Worm (Caenorhabditis elegans) whole organism, L1 larva: Measurements from ENCODE around the gene smz-1.

Experiments
- C04F5.9 ChIP-seq: sonication (generic microtip); optimal IDR thresholded peaks from 2 replicates; lab custom pipeline; 2016; ENCODE audit warnings: missing genetic modification characterization, missing compliant biosample characterization
- F16B12.6 ChIP-seq: fragments of 150-350 bp; optimal IDR thresholded peaks from 2 replicates; lab custom pipeline; 2014; ENCODE audit warnings: missing biosample characterization, missing genetic modification characterization
- alr-1 ChIP-seq: fragments of 200-800 bp; sonication (Bioruptor generic); optimal IDR thresholded peaks from 2 replicates; lab custom pipeline; 2018; ENCODE audit warnings: borderline replicate concordance, mild to moderate bottlenecking, missing genetic modification characterization, missing compliant biosample characterization
- aly-2 ChIP-seq: fragments of 150-350 bp; optimal IDR thresholded peaks from 2 replicates; lab custom pipeline; 2014; ENCODE audit warnings: missing biosample characterization, missing genetic modification characterization
- ceh-63 ChIP-seq: fragments of 200-800 bp; sonication (Bioruptor generic); optimal IDR thresholded peaks from 2 replicates; lab custom pipeline; 2018; ENCODE audit warnings: mild to moderate bottlenecking, missing genetic modification characterization, missing compliant biosample characterization
- ceh-90 ChIP-seq: sonication (generic microtip); optimal IDR thresholded peaks from 2 replicates; lab custom pipeline; 2016; ENCODE audit warnings: missing genetic modification characterization, missing compliant biosample characterization
- dpl-1 ChIP-seq, 3 experiments: fragments of 150-350 bp in 2 of 3; sonication (generic microtip) in 1 of 3; optimal IDR thresholded peaks; 2 replicates each; lab custom pipeline; 2014 to 2017; ENCODE audit warnings: missing biosample characterization in 3 of 3, missing genetic modification characterization in 3 of 3, missing genetic modification reagents in 3 of 3
- dsc-1 ChIP-seq: sonication (generic microtip); optimal IDR thresholded peaks from 2 replicates; lab custom pipeline; 2016; ENCODE audit warnings: mild to moderate bottlenecking, missing genetic modification characterization, missing compliant biosample characterization
- efl-1 ChIP-seq, 4 experiments: fragments of 150-350 bp; optimal IDR thresholded peaks in 3 of 4; peaks in 1 of 4; 1 replicate in 1 of 4; 2 replicates in 3 of 4; lab custom pipeline; 2014; ENCODE audit warnings: missing biosample characterization in 2 of 4, missing genetic modification characterization in 2 of 4, missing genetic modification reagents in 2 of 4
- elt-2 ChIP-seq: sonication (generic microtip); optimal IDR thresholded peaks from 2 replicates; lab custom pipeline; 2016; ENCODE audit warnings: missing genetic modification characterization, mild to moderate bottlenecking, inconsistent platforms, missing compliant biosample characterization, missing genetic modification reagents
- fkh-10 ChIP-seq: sonication (generic microtip); optimal IDR thresholded peaks from 2 replicates; lab custom pipeline; 2017; ENCODE audit warnings: missing biosample characterization, missing genetic modification reagents, missing genetic modification characterization
- grh-1 ChIP-seq: fragments of 200-800 bp; sonication (Bioruptor generic); IDR thresholded peaks from 2 replicates; pipeline ENCODE4 v1.3.6; 2022; ENCODE audit warnings: missing genetic modification reagents, missing genetic modification characterization, missing compliant biosample characterization
- isw-1 ChIP-seq: fragments of 200-800 bp; sonication (Bioruptor generic); IDR thresholded peaks from 2 replicates; pipeline ENCODE4 v1.3.6; 2022; ENCODE audit warnings: missing genetic modification characterization, missing compliant biosample characterization
- lin-13 ChIP-seq: fragments of 150-350 bp; optimal IDR thresholded peaks from 2 replicates; lab custom pipeline; 2014; ENCODE audit warnings: missing biosample characterization, missing genetic modification reagents, missing genetic modification characterization
- lin-14 ChIP-seq: fragments of 200-800 bp; sonication (Bioruptor generic); optimal IDR thresholded peaks from 2 replicates; lab custom pipeline; 2018; ENCODE audit warnings: mild to moderate bottlenecking, missing genetic modification characterization, moderate library complexity, missing compliant biosample characterization
- lin-35 ChIP-seq, 2 experiments: fragments of 150-350 bp; optimal IDR thresholded peaks; 2 replicates each; lab custom pipeline; 2014; ENCODE audit warnings: missing biosample characterization in 2 of 2, missing genetic modification characterization in 2 of 2, missing genetic modification reagents in 2 of 2
- lsy-2 ChIP-seq, 2 experiments: fragments of 150-350 bp; optimal IDR thresholded peaks; 2 replicates each; lab custom pipeline; 2014; ENCODE audit warnings: missing biosample characterization in 2 of 2, missing genetic modification characterization in 2 of 2
- mep-1 ChIP-seq: fragments of 150-350 bp; optimal IDR thresholded peaks from 2 replicates; lab custom pipeline; 2014; ENCODE audit warnings: missing biosample characterization, missing genetic modification characterization
- nhr-11 ChIP-seq: fragments of 150-350 bp; optimal IDR thresholded peaks from 2 replicates; lab custom pipeline; 2014; ENCODE audit warnings: missing biosample characterization, missing genetic modification characterization
- nhr-12 ChIP-seq: sonication (generic microtip); optimal IDR thresholded peaks from 2 replicates; lab custom pipeline; 2017; ENCODE audit warnings: missing biosample characterization, missing genetic modification characterization
- nhr-19 ChIP-seq: fragments of 200-800 bp; sonication (Bioruptor generic); conservative IDR thresholded peaks from 2 replicates; pipeline ENCODE4 v1.3.6; 2022; ENCODE audit warnings: missing genetic modification characterization, missing compliant biosample characterization
- nhr-237 ChIP-seq: fragments of 150-350 bp; optimal IDR thresholded peaks from 2 replicates; lab custom pipeline; 2014; ENCODE audit warnings: missing biosample characterization, missing genetic modification characterization
- nhr-28 ChIP-seq: fragments of 150-350 bp; optimal IDR thresholded peaks from 2 replicates; lab custom pipeline; 2014; ENCODE audit warnings: missing biosample characterization, missing genetic modification characterization
- nhr-47 ChIP-seq: sonication (generic microtip); optimal IDR thresholded peaks from 2 replicates; lab custom pipeline; 2016; ENCODE audit warnings: mild to moderate bottlenecking, missing genetic modification characterization, moderate library complexity, missing compliant biosample characterization
- nhr-71 ChIP-seq: sonication (generic microtip); optimal IDR thresholded peaks from 2 replicates; lab custom pipeline; 2016; ENCODE audit warnings: mild to moderate bottlenecking, missing genetic modification characterization, moderate library complexity, missing compliant biosample characterization
- nhr-76 ChIP-seq: sonication (generic microtip); optimal IDR thresholded peaks from 2 replicates; lab custom pipeline; 2017; ENCODE audit warnings: missing biosample characterization, missing genetic modification characterization
- nhr-85 ChIP-seq: sonication (generic microtip); peaks from one replicate; lab custom pipeline; 2016; ENCODE audit warnings: missing genetic modification characterization, inconsistent platforms, missing compliant biosample characterization
- nhr-90 ChIP-seq: sonication (generic microtip); optimal IDR thresholded peaks from 2 replicates; lab custom pipeline; 2016; ENCODE audit warnings: mild to moderate bottlenecking, missing genetic modification characterization, missing compliant biosample characterization; ENCODE audit not compliant: poor library complexity
- rnt-1 ChIP-seq: sonication (generic microtip); optimal IDR thresholded peaks from 2 replicates; lab custom pipeline; 2016; ENCODE audit warnings: mild to moderate bottlenecking, missing genetic modification characterization, moderate library complexity, missing compliant biosample characterization
- snu-23 ChIP-seq: sonication (generic microtip); optimal IDR thresholded peaks from 2 replicates; lab custom pipeline; 2016; ENCODE audit warnings: missing genetic modification characterization, missing compliant biosample characterization
- sox-4 ChIP-seq: sonication (generic microtip); optimal IDR thresholded peaks from 2 replicates; lab custom pipeline; 2016; ENCODE audit warnings: missing genetic modification characterization, missing compliant biosample characterization
- sptf-1 ChIP-seq: fragments of 150-350 bp; optimal IDR thresholded peaks from 2 replicates; lab custom pipeline; 2014; ENCODE audit warnings: missing biosample characterization, missing genetic modification characterization
- swsn-7 ChIP-seq: sonication (generic microtip); optimal IDR thresholded peaks from 2 replicates; lab custom pipeline; 2016; ENCODE audit warnings: missing genetic modification characterization, missing compliant biosample characterization
- unc-98 ChIP-seq: fragments of 200-800 bp; sonication (Bioruptor generic); IDR thresholded peaks from 2 replicates; pipeline ENCODE4 v1.3.6; 2022; ENCODE audit warnings: missing genetic modification characterization, missing compliant biosample characterization
- zag-1 ChIP-seq: fragments of 150-350 bp; optimal IDR thresholded peaks from 2 replicates; lab custom pipeline; 2014; ENCODE audit warnings: missing biosample characterization, missing genetic modification characterization
- zip-4 ChIP-seq: fragments of 200-800 bp; sonication (Bioruptor generic); optimal IDR thresholded peaks from 2 replicates; lab custom pipeline; 2018; ENCODE audit warnings: mild to moderate bottlenecking, missing genetic modification characterization, moderate library complexity, missing compliant biosample characterization
- ztf-4 ChIP-seq: fragments of 150-350 bp; optimal IDR thresholded peaks from 2 replicates; lab custom pipeline; 2014; ENCODE audit warnings: missing biosample characterization, missing genetic modification characterization

smz-1 gene

ce11 chrIV:12454750-12455149 lies at the start of gene smz-1:
Gene smz-1, plus strand, starts transcription at chrIV:12455050.
- TF ChIP-seq C04F5.9 (tag; lab: Kevin White, UChicago) (no peak), lin-14 (GFP tag; lab: Kevin White, UChicago) (no peak), lin-13 (no peak), sptf-1 (tag; lab: Kevin White, UChicago) (no peak), nhr-237 (no peak), nhr-47 (tag; lab: Kevin White, UChicago) (no peak), aly-2 (tag; lab: Kevin White, UChicago) (no peak), alr-1 (tag; lab: Kevin White, UChicago) (no peak), ceh-90 (no peak), rnt-1 (no peak), elt-2 (tag; lab: Kevin White, UChicago) (no peak), nhr-90 (no peak), dsc-1 (tag; lab: Kevin White, UChicago) (no peak)

- TF ChIP-seq mep-1 (tag; lab: Kevin White, UChicago) (no peak), unc-98 (no peak), ceh-90 (no peak), dpl-1 (GFP tag; optimal IDR thresholded peaks at IDR 0.05; lab: Kevin White, UChicago) (peak in 1 of 3 experiments; percentile 6), lsy-2 (tag; optimal IDR thresholded peaks at IDR 0.05; lab: Kevin White, UChicago) (no peak)
Measured at ce11 chrIV:12408625-12409024, 46.2 kb upstream of the smz-1 start, which contains the start of gene dsb-1. Gene dsb-1, plus strand, starts transcription at chrIV:12408925.

- TF ChIP-seq snu-23 (GFP tag; lab: Kevin White, UChicago), result no peak
- no peak for TF ChIP-seq grh-1 (GFP tag; lab: Robert Waterston, UW)
- no peak for TF ChIP-seq sox-4 (tag; lab: Kevin White, UChicago)
- TF ChIP-seq nhr-28 (tag; lab: Kevin White, UChicago), result no peak
- TF ChIP-seq fkh-10 (GFP tag; lab: Kevin White, UChicago), result no peak
- TF ChIP-seq zag-1 (tag; lab: Kevin White, UChicago), result no peak
- TF ChIP-seq nhr-85 (tag; lab: Kevin White, UChicago), result no peak
- TF ChIP-seq ztf-4 (tag; lab: Kevin White, UChicago), result no peak
Measured at ce11 chrIV:12410167-12410566, 44.7 kb upstream of the smz-1 start, which contains the start of gene acl-13. Gene acl-13, plus strand, starts transcription at chrIV:12410467.

ce11 chrIV:12414601-12415000 lies 40.2 kb upstream of the smz-1 start:
- TF ChIP-seq isw-1 (GFP tag; lab: Robert Waterston, UW) (no peak), ceh-90 (no peak), nhr-12 (tag; lab: Kevin White, UChicago) (no peak), elt-2 (tag; lab: Kevin White, UChicago) (no peak), efl-1 (optimal IDR thresholded peaks at IDR 0.05; lab: Kevin White, UChicago) (no peak), efl-1 (GFP tag; optimal IDR thresholded peaks at IDR 0.05 in 1 of 2; lab: Kevin White, UChicago) (peak in 1 of 2 experiments; percentile 28), nhr-90 (no peak), nhr-76 (tag; lab: Kevin White, UChicago) (no peak), swsn-7 (no peak), zip-4 (GFP tag; lab: Kevin White, UChicago) (no peak), nhr-11 (tag; lab: Kevin White, UChicago) (no peak), fkh-10 (GFP tag; lab: Kevin White, UChicago) (peak; percentile 71)

ce11 chrIV:12416629-12417404 lies 38.0 kb upstream of the smz-1 start:
- TF ChIP-seq lin-35 (GFP tag; optimal IDR thresholded peaks at IDR 0.05; lab: Kevin White, UChicago), result peak in 1 of 2 experiments; percentile 10
- peak; percentile 13 for TF ChIP-seq nhr-71 (tag; lab: Kevin White, UChicago)
- peak in 1 of 2 experiments; percentile 10 for TF ChIP-seq efl-1 (optimal IDR thresholded peaks at IDR 0.05; lab: Kevin White, UChicago)
- TF ChIP-seq efl-1 (GFP tag; optimal IDR thresholded peaks at IDR 0.05 in 1 of 2; lab: Kevin White, UChicago), result peak in 1 of 2 experiments; percentile 87
- no peak for TF ChIP-seq F16B12.6 (tag; lab: Kevin White, UChicago)
- TF ChIP-seq nhr-19 (GFP tag; lab: Robert Waterston, UW), result peak; percentile 34
- no peak for TF ChIP-seq ceh-63 (GFP tag; lab: Kevin White, UChicago)
- no peak for TF ChIP-seq lin-13
- TF ChIP-seq mep-1 (tag; lab: Kevin White, UChicago), result no peak
- peak; percentile 21 for TF ChIP-seq rnt-1
- TF ChIP-seq lsy-2 (tag; optimal IDR thresholded peaks at IDR 0.05; lab: Kevin White, UChicago), result peak in 1 of 2 experiments; percentile 24
- no peak for TF ChIP-seq zip-4 (GFP tag; lab: Kevin White, UChicago)
